Worm (Caenorhabditis elegans): ENCODE measurements around the gene BE10.4.

- TF ChIP-seq skn-1 (tag; optimal IDR thresholded peaks at IDR 0.05), result no peak
- no peak for TF ChIP-seq pag-3 (tag; optimal IDR thresholded peaks at IDR 0.05; ENCODE audit: borderline replicate concordance, insufficient read depth)
- no peak for TF ChIP-seq sox-4 (tag; optimal IDR thresholded peaks at IDR 0.05)
- no peak for TF ChIP-seq mdl-1 (tag; optimal IDR thresholded peaks at IDR 0.05)
- TF ChIP-seq ceh-8 (GFP tag; optimal IDR thresholded peaks at IDR 0.05), result no peak
Observed at ce11 chrIII:12819909-12820308, 6.6 kb downstream of the BE10.4 start, which contains the start of the genes Y37D8A.2 and Y37D8A.25.

Measured in whole organism, L1 larva.